Worm (Caenorhabditis elegans) whole organism, L4 larva: ENCODE measurements around the gene F56H11.2.
A peak's percentile ranks its signal among the peaks of the same experiment; 100 is the strongest.

Experiments used
- D1046.2 ChIP-seq: fragments of 200-800 bp; sonication (Bioruptor generic); IDR thresholded peaks from 2 replicates; pipeline ENCODE4 v1.3.6; 2022; ENCODE audit warnings: missing genetic modification characterization, missing compliant biosample characterization
- T26A8.4 ChIP-seq: fragments of 200-800 bp; sonication (Bioruptor generic); IDR thresholded peaks from 2 replicates; pipeline ENCODE4 v1.3.6; 2022; ENCODE audit warnings: missing genetic modification characterization, missing compliant biosample characterization
- Y48G9A.11 ChIP-seq: fragments of 200-800 bp; sonication (Bioruptor generic); IDR thresholded peaks from 2 replicates; pipeline ENCODE4 v1.3.6; 2022; ENCODE audit warnings: missing genetic modification reagents, missing genetic modification characterization, missing compliant biosample characterization
- aha-1 ChIP-seq: fragments of 150-350 bp; peaks from one replicate; lab custom pipeline; 2014; ENCODE audit warnings: missing biosample characterization, missing genetic modification characterization
- arid-1 ChIP-seq: fragments of 200-800 bp; sonication (Bioruptor generic); conservative IDR thresholded peaks from 2 replicates; pipeline ENCODE4 v1.3.6; 2022; ENCODE audit warnings: missing genetic modification reagents, missing genetic modification characterization, missing compliant biosample characterization
- ceh-44 ChIP-seq: fragments of 200-800 bp; sonication (Bioruptor generic); IDR thresholded peaks from 2 replicates; pipeline ENCODE4 v1.3.6; 2022; ENCODE audit warnings: missing genetic modification reagents, missing genetic modification characterization, missing compliant biosample characterization
- ceh-62 ChIP-seq: sonication (generic microtip); optimal IDR thresholded peaks from 2 replicates; lab custom pipeline; 2017; ENCODE audit warnings: missing biosample characterization, missing genetic modification characterization
- ceh-82 ChIP-seq: sonication (generic microtip); optimal IDR thresholded peaks from 2 replicates; lab custom pipeline; 2017; ENCODE audit warnings: missing biosample characterization, missing genetic modification characterization
- ces-1 ChIP-seq: fragments of 150-350 bp; sonication (generic microtip); optimal IDR thresholded peaks from 4 replicates; lab custom pipeline; 2014; ENCODE audit warnings: missing biosample characterization, missing genetic modification reagents, missing genetic modification characterization
- cey-2 ChIP-seq: sonication (generic microtip); optimal IDR thresholded peaks from 3 replicates; lab custom pipeline; 2017; ENCODE audit warnings: missing genetic modification characterization, mild to moderate bottlenecking, missing compliant biosample characterization, antibody characterized with exemption, borderline replicate concordance; ENCODE audit not compliant: insufficient read depth
- ctbp-1 ChIP-seq: fragments of 200-800 bp; sonication (Bioruptor generic); IDR thresholded peaks from 2 replicates; pipeline ENCODE4 v1.3.6; 2022; ENCODE audit warnings: missing genetic modification reagents, missing genetic modification characterization, missing compliant biosample characterization
- daf-16 ChIP-seq, 3 experiments: sonication (generic microtip); optimal IDR thresholded peaks; 2 replicates each; lab custom pipeline; 2016 to 2017; ENCODE audit warnings: missing genetic modification characterization in 3 of 3, missing genetic modification reagents in 3 of 3, mild to moderate bottlenecking in 2 of 3, missing compliant biosample characterization in 2 of 3, missing biosample characterization in 1 of 3, moderate library complexity in 1 of 3
- dmd-8 ChIP-seq: fragments of 200-800 bp; sonication (Bioruptor generic); IDR thresholded peaks from 2 replicates; pipeline ENCODE4 v1.3.6; 2022; ENCODE audit warnings: missing genetic modification characterization, missing compliant biosample characterization
- dve-1 ChIP-seq: sonication (generic microtip); optimal IDR thresholded peaks from 2 replicates; lab custom pipeline; 2017; ENCODE audit warnings: antibody characterized with exemption, mild to moderate bottlenecking, missing genetic modification characterization, missing compliant biosample characterization; ENCODE audit not compliant: insufficient read depth
- lim-7 ChIP-seq: fragments of 200-800 bp; sonication (Bioruptor generic); IDR thresholded peaks from 2 replicates; pipeline ENCODE4 v1.3.6; 2022; ENCODE audit warnings: missing genetic modification characterization, missing compliant biosample characterization
- lin-1 ChIP-seq: fragments of 200-800 bp; sonication (Bioruptor generic); IDR thresholded peaks from 2 replicates; pipeline ENCODE4 v1.3.6; 2022; ENCODE audit warnings: missing genetic modification reagents, missing genetic modification characterization, missing compliant biosample characterization
- lin-13 ChIP-seq: fragments of 150-350 bp; optimal IDR thresholded peaks from 2 replicates; lab custom pipeline; 2014; ENCODE audit warnings: missing biosample characterization, missing genetic modification reagents, missing genetic modification characterization
- lin-29 ChIP-seq: fragments of 200-800 bp; sonication (Bioruptor generic); IDR thresholded peaks from 2 replicates; pipeline ENCODE4 v1.3.6; 2022; ENCODE audit warnings: missing genetic modification reagents, missing genetic modification characterization, missing compliant biosample characterization
- lin-38 ChIP-seq: fragments of 200-800 bp; sonication (Bioruptor generic); IDR thresholded peaks from 2 replicates; pipeline ENCODE4 v1.3.6; 2022; ENCODE audit warnings: missing genetic modification reagents, missing genetic modification characterization, missing compliant biosample characterization
- lir-3 ChIP-seq: sonication (generic microtip); optimal IDR thresholded peaks from 2 replicates; lab custom pipeline; 2016; ENCODE audit warnings: mild to moderate bottlenecking, missing genetic modification characterization, missing compliant biosample characterization
- madf-9 ChIP-seq: fragments of 200-800 bp; sonication (Bioruptor generic); conservative IDR thresholded peaks from 2 replicates; pipeline ENCODE4 v1.3.6; 2022; ENCODE audit warnings: missing genetic modification reagents, missing genetic modification characterization, missing compliant biosample characterization
- mdl-1 ChIP-seq, 2 experiments: fragments of 150-350 bp in 1 of 2; sonication (generic microtip) in 1 of 2; optimal IDR thresholded peaks; 2 replicates each; lab custom pipeline; 2014 to 2017; ENCODE audit warnings: missing biosample characterization in 2 of 2, missing genetic modification characterization in 2 of 2
- mdt-29 ChIP-seq: fragments of 200-800 bp; sonication (Bioruptor generic); IDR thresholded peaks from 2 replicates; pipeline ENCODE4 v1.3.6; 2022; ENCODE audit warnings: missing genetic modification reagents, missing genetic modification characterization, missing compliant biosample characterization
- mes-2 ChIP-seq: sonication (generic microtip); optimal IDR thresholded peaks from 2 replicates; lab custom pipeline; 2016; ENCODE audit warnings: missing genotype, mild to moderate bottlenecking, missing genetic modification characterization, missing compliant biosample characterization; ENCODE audit not compliant: poor library complexity, severe bottlenecking
- nhr-10 ChIP-seq: fragments of 150-350 bp; optimal IDR thresholded peaks from 2 replicates; lab custom pipeline; 2014; ENCODE audit warnings: missing biosample characterization, missing genetic modification characterization
- nhr-48 ChIP-seq: sonication (generic microtip); optimal IDR thresholded peaks from 2 replicates; lab custom pipeline; 2016; ENCODE audit warnings: mild to moderate bottlenecking, missing genetic modification characterization, missing compliant biosample characterization
- pha-4 ChIP-seq, 2 experiments: fragments of 150-350 bp in 1 of 2; fragments of 200-800 bp in 1 of 2; sonication (Bioruptor generic) in 1 of 2; IDR thresholded peaks in 1 of 2; optimal IDR thresholded peaks in 1 of 2; 2 replicates each; pipeline versions ENCODE4 v1.3.6 to Lab custom; 2014 to 2022; ENCODE audit warnings: missing genetic modification characterization in 2 of 2, missing genetic modification reagents in 2 of 2, missing biosample characterization in 1 of 2, missing compliant biosample characterization in 1 of 2
- pqm-1 ChIP-seq: sonication (generic microtip); optimal IDR thresholded peaks from 2 replicates; lab custom pipeline; 2017; ENCODE audit warnings: missing biosample characterization, missing genetic modification characterization
- snpc-1.2 ChIP-seq: fragments of 200-800 bp; sonication (Bioruptor generic); IDR thresholded peaks from 2 replicates; pipeline ENCODE4 v1.3.6; 2022; ENCODE audit warnings: missing genetic modification reagents, missing genetic modification characterization, missing compliant biosample characterization
- snpc-4 ChIP-seq: fragments of 150-350 bp; optimal IDR thresholded peaks from 2 replicates; lab custom pipeline; 2014; ENCODE audit warnings: missing biosample characterization, missing genetic modification characterization
- unc-39 ChIP-seq: sonication (generic microtip); optimal IDR thresholded peaks from 2 replicates; lab custom pipeline; 2017; ENCODE audit warnings: missing biosample characterization, missing genetic modification characterization
- zag-1 ChIP-seq: fragments of 150-350 bp; optimal IDR thresholded peaks from 2 replicates; lab custom pipeline; 2014; ENCODE audit warnings: missing biosample characterization, missing genetic modification characterization
- zip-2 ChIP-seq: fragments of 150-350 bp; optimal IDR thresholded peaks from 2 replicates; lab custom pipeline; 2014; ENCODE audit warnings: missing biosample characterization, missing genetic modification characterization
- ztf-11 ChIP-seq: fragments of 150-350 bp; optimal IDR thresholded peaks from 2 replicates; lab custom pipeline; 2014; ENCODE audit warnings: missing biosample characterization, missing genetic modification characterization

The F56H11.2 gene

DNA sequence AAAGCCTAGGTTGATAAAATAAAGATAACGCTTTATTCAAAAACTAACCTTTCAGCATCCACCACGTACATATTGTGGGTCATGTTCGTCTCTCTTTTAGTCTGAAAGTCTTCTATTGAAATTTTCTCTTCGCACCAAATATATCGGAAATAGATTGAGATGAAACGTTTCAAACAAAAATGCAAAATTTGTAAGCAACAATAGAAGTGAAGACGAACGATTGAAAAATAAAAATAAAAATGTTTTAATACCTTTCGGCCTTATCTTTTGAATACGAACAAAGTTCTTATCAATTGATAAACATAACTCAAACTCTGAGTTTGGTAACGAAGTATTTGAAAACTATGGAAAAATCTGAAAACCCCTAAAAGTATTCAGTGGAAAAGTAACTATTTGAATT is at the start of gene F56H11.2:
F56H11.2 (minus strand) TSS at position 101 of the 400 bp plus-strand sequence.
- TF ChIP-seq D1046.2 (GFP tag; lab: Robert Waterston, UW) (no peak), lim-7 (no peak), daf-16 (GFP tag; optimal IDR thresholded peaks at IDR 0.05; lab: Kevin White, UChicago) (no peak), daf-16 (tag; optimal IDR thresholded peaks at IDR 0.05; lab: Kevin White, UChicago) (peak; percentile 20)

ce11 chrIV:9580021-9580420 is 47.0 kb upstream of the F56H11.2 start, which contains the start of gene npr-2:
Gene npr-2, minus strand, starts transcription at chrIV:9580121.
- no peak for TF ChIP-seq mdl-1 (tag; optimal IDR thresholded peaks at IDR 0.05; lab: Kevin White, UChicago)
- no peak for TF ChIP-seq T26A8.4 (GFP tag; lab: Robert Waterston, UW)
- no peak for TF ChIP-seq ceh-82 (tag; lab: Kevin White, UChicago)
- TF ChIP-seq ceh-44 (GFP tag; lab: Robert Waterston, UW), result no peak
- TF ChIP-seq lin-38 (GFP tag; lab: Robert Waterston, UW), result no peak
- TF ChIP-seq dve-1 (tag; lab: Kevin White, UChicago), result no peak
- TF ChIP-seq D1046.2 (GFP tag; lab: Robert Waterston, UW), result no peak
- TF ChIP-seq zip-2 (tag; lab: Kevin White, UChicago), result no peak
- TF ChIP-seq lim-7, result no peak
- no peak for TF ChIP-seq daf-16 (GFP tag; optimal IDR thresholded peaks at IDR 0.05; lab: Kevin White, UChicago)
- TF ChIP-seq daf-16 (tag; optimal IDR thresholded peaks at IDR 0.05; lab: Kevin White, UChicago), result no peak
- TF ChIP-seq ceh-62, result no peak
- no peak for TF ChIP-seq ztf-11 (tag; lab: Kevin White, UChicago)
- no peak for TF ChIP-seq madf-9
- no peak for TF ChIP-seq mes-2 (tag; lab: Kevin White, UChicago)
- no peak for TF ChIP-seq dmd-8 (GFP tag; lab: Robert Waterston, UW)
- TF ChIP-seq zag-1, result no peak
- TF ChIP-seq pqm-1 (tag; lab: Kevin White, UChicago), result no peak
- no peak for TF ChIP-seq lin-29 (GFP tag; lab: Robert Waterston, UW)
- TF ChIP-seq unc-39 (tag; lab: Kevin White, UChicago), result no peak

ce11 chrIV:9566505-9566904 is 33.5 kb upstream of the F56H11.2 start, which contains the start of gene lron-14:
Gene lron-14, minus strand, starts transcription at chrIV:9566605.
- TF ChIP-seq snpc-1.2 (GFP tag; lab: Robert Waterston, UW) (no peak), aha-1 (no peak), nhr-48 (no peak), snpc-4 (tag; lab: Kevin White, UChicago) (no peak), T26A8.4 (GFP tag; lab: Robert Waterston, UW) (no peak), cey-2 (tag; lab: Kevin White, UChicago) (no peak), arid-1 (no peak), pqm-1 (tag; lab: Kevin White, UChicago) (no peak), lin-13 (GFP tag; lab: Kevin White, UChicago) (no peak), nhr-10 (tag; lab: Kevin White, UChicago) (no peak), mdt-29 (GFP tag; lab: Robert Waterston, UW) (no peak), pha-4 (GFP tag; IDR thresholded peaks at IDR 0.05; lab: Robert Waterston, UW) (no peak), pha-4 (tag; optimal IDR thresholded peaks at IDR 0.05; lab: Kevin White, UChicago) (no peak), lin-1 (no peak), madf-9 (no peak), lir-3 (tag; lab: Kevin White, UChicago) (no peak), mdl-1 (tag; optimal IDR thresholded peaks at IDR 0.05; lab: Kevin White, UChicago) (no peak), ces-1 (no peak), Y48G9A.11 (GFP tag; lab: Robert Waterston, UW) (no peak), ctbp-1 (GFP tag; lab: Robert Waterston, UW) (no peak)
